Worm (Caenorhabditis elegans) whole organism, young adult: ENCODE data around the gene tag-65.

Experiments used
- C06A6.2 ChIP-seq: fragments of 200-800 bp; sonication (Bioruptor generic); conservative IDR thresholded peaks from 2 replicates; pipeline ENCODE4 v1.3.6; 2022; ENCODE audit warnings: missing genetic modification characterization, missing compliant biosample characterization
- C17E4.6 ChIP-seq: fragments of 200-800 bp; sonication (Bioruptor generic); IDR thresholded peaks from 2 replicates; pipeline ENCODE4 v1.3.6; 2022; ENCODE audit warnings: missing genetic modification reagents, missing genetic modification characterization, missing compliant biosample characterization
- F23B12.7 ChIP-seq: sonication (generic microtip); optimal IDR thresholded peaks from 2 replicates; lab custom pipeline; 2017; ENCODE audit warnings: missing genetic modification characterization, mild to moderate bottlenecking, missing compliant biosample characterization, antibody characterized with exemption, moderate library complexity; ENCODE audit not compliant: insufficient read depth
- F33H1.4 ChIP-seq: fragments of 200-800 bp; sonication (Bioruptor generic); IDR thresholded peaks from 2 replicates; pipeline ENCODE4 v1.3.6; 2022; ENCODE audit warnings: missing genetic modification reagents, missing genetic modification characterization, missing compliant biosample characterization
- F37B4.10 ChIP-seq: fragments of 200-800 bp; sonication (Bioruptor generic); IDR thresholded peaks from 2 replicates; pipeline ENCODE4 v1.3.6; 2022; ENCODE audit warnings: missing genetic modification characterization, missing compliant biosample characterization
- F39B2.1 ChIP-seq: fragments of 200-800 bp; sonication (Bioruptor generic); IDR thresholded peaks from 2 replicates; pipeline ENCODE4 v1.3.6; 2022; ENCODE audit warnings: missing genetic modification reagents, missing genetic modification characterization, missing compliant biosample characterization
- F57A8.1 ChIP-seq: fragments of 200-800 bp; sonication (Bioruptor generic); optimal IDR thresholded peaks from 2 replicates; lab custom pipeline; 2018; ENCODE audit warnings: mild to moderate bottlenecking, missing genetic modification characterization, moderate library complexity, missing compliant biosample characterization
- T07F8.4 ChIP-seq: sonication (generic microtip); optimal IDR thresholded peaks from 2 replicates; lab custom pipeline; 2016; ENCODE audit warnings: mild to moderate bottlenecking, missing genetic modification characterization, moderate library complexity, missing compliant biosample characterization
- Y53G8AR.9 ChIP-seq: fragments of 200-800 bp; sonication (Bioruptor generic); conservative IDR thresholded peaks from 2 replicates; pipeline ENCODE4 v1.3.6; 2022; ENCODE audit warnings: missing genetic modification reagents, missing genetic modification characterization, missing compliant biosample characterization
- akir-1 ChIP-seq: fragments of 200-800 bp; sonication (Bioruptor generic); optimal IDR thresholded peaks from 2 replicates; lab custom pipeline; 2018; ENCODE audit warnings: mild to moderate bottlenecking, missing genetic modification characterization, moderate library complexity, missing compliant biosample characterization
- ama-1 ChIP-seq, 3 experiments: fragments of 150-350 bp in 1 of 3; sonication (generic microtip) in 2 of 3; optimal IDR thresholded peaks; 2 replicates each; lab custom pipeline; 2014 to 2018; ENCODE audit warnings: missing biosample characterization in 2 of 3, missing genetic modification characterization in 2 of 3, missing genetic modification reagents in 2 of 3
- atf-7 ChIP-seq: sonication (generic microtip); optimal IDR thresholded peaks from 2 replicates; lab custom pipeline; 2017; ENCODE audit warnings: mild to moderate bottlenecking, missing genetic modification characterization, missing compliant biosample characterization
- athp-1 ChIP-seq: sonication (generic microtip); optimal IDR thresholded peaks from 2 replicates; lab custom pipeline; 2017; ENCODE audit warnings: mild to moderate bottlenecking, missing genetic modification characterization, missing compliant biosample characterization
- attf-6 ChIP-seq: fragments of 200-800 bp; sonication (Bioruptor generic); IDR thresholded peaks from 2 replicates; pipeline ENCODE4 v1.3.6; 2022; ENCODE audit warnings: missing genetic modification reagents, missing genetic modification characterization, missing compliant biosample characterization
- ccch-3 ChIP-seq: fragments of 200-800 bp; sonication (Bioruptor generic); optimal IDR thresholded peaks from 2 replicates; lab custom pipeline; 2018; ENCODE audit warnings: mild to moderate bottlenecking, missing genetic modification characterization, missing compliant biosample characterization
- cebp-2 ChIP-seq: fragments of 200-800 bp; sonication (Bioruptor generic); IDR thresholded peaks from 2 replicates; pipeline ENCODE4 v1.3.6; 2022; ENCODE audit warnings: missing genetic modification characterization, missing compliant biosample characterization
- ceh-27 ChIP-seq: fragments of 200-800 bp; sonication (Bioruptor generic); optimal IDR thresholded peaks from 2 replicates; lab custom pipeline; 2018; ENCODE audit warnings: mild to moderate bottlenecking, missing genetic modification characterization, moderate library complexity, missing compliant biosample characterization
- ceh-58 ChIP-seq: fragments of 200-800 bp; sonication (Bioruptor generic); IDR thresholded peaks from 2 replicates; pipeline ENCODE4 v1.3.6; 2022; ENCODE audit warnings: missing genetic modification characterization, missing compliant biosample characterization
- ceh-79 ChIP-seq: sonication (generic microtip); optimal IDR thresholded peaks from 2 replicates; lab custom pipeline; 2017; ENCODE audit warnings: mild to moderate bottlenecking, missing genetic modification characterization, missing compliant biosample characterization
- dpff-1 ChIP-seq: sonication (generic microtip); optimal IDR thresholded peaks from 2 replicates; lab custom pipeline; 2017; ENCODE audit warnings: mild to moderate bottlenecking, missing genetic modification characterization, missing compliant biosample characterization
- hmg-1.2 ChIP-seq: fragments of 200-800 bp; sonication (Bioruptor generic); IDR thresholded peaks from 2 replicates; pipeline ENCODE4 v1.3.6; 2022; ENCODE audit warnings: missing genetic modification reagents, missing genetic modification characterization, missing compliant biosample characterization
- hrde-1 ChIP-seq: sonication (generic microtip); optimal IDR thresholded peaks from 2 replicates; lab custom pipeline; 2016; ENCODE audit warnings: missing genetic modification characterization, mild to moderate bottlenecking, missing compliant biosample characterization, moderate library complexity, missing genotype, missing genetic modification reagents, borderline replicate concordance
- let-526 ChIP-seq: fragments of 200-800 bp; sonication (Bioruptor generic); IDR thresholded peaks from 2 replicates; pipeline ENCODE4 v1.3.6; 2022; ENCODE audit warnings: missing genetic modification reagents, missing genetic modification characterization, missing compliant biosample characterization
- lin-26 ChIP-seq: fragments of 200-800 bp; sonication (Bioruptor generic); IDR thresholded peaks from 2 replicates; pipeline ENCODE4 v1.3.6; 2022; ENCODE audit warnings: missing genetic modification reagents, missing genetic modification characterization, missing compliant biosample characterization
- lin-35 ChIP-seq, 3 experiments: fragments of 150-350 bp in 2 of 3; sonication (generic microtip) in 1 of 3; optimal IDR thresholded peaks; 2 replicates each; lab custom pipeline; 2014 to 2018; ENCODE audit warnings: missing biosample characterization in 3 of 3, missing genetic modification characterization in 3 of 3, missing genetic modification reagents in 3 of 3
- lin-54 ChIP-seq: fragments of 200-800 bp; sonication (Bioruptor generic); optimal IDR thresholded peaks from 2 replicates; lab custom pipeline; 2018; ENCODE audit warnings: mild to moderate bottlenecking, missing genetic modification characterization, missing compliant biosample characterization
- lir-1 ChIP-seq: fragments of 200-800 bp; sonication (Bioruptor generic); conservative IDR thresholded peaks from 2 replicates; pipeline ENCODE4 v1.3.6; 2022; ENCODE audit warnings: missing genetic modification reagents, missing genetic modification characterization, missing compliant biosample characterization
- madf-6 ChIP-seq: fragments of 200-800 bp; sonication (Bioruptor generic); IDR thresholded peaks from 2 replicates; pipeline ENCODE4 v1.3.6; 2022; ENCODE audit warnings: missing genetic modification reagents, missing genetic modification characterization, missing compliant biosample characterization
- nfyb-1 ChIP-seq: fragments of 200-800 bp; sonication (Bioruptor generic); IDR thresholded peaks from 2 replicates; pipeline ENCODE4 v1.3.6; 2022; ENCODE audit warnings: missing genetic modification reagents, missing genetic modification characterization, missing compliant biosample characterization
- nhr-27 ChIP-seq: fragments of 200-800 bp; sonication (Bioruptor generic); optimal IDR thresholded peaks from 2 replicates; lab custom pipeline; 2018; ENCODE audit warnings: mild to moderate bottlenecking, missing genetic modification characterization, moderate library complexity, missing compliant biosample characterization
- nhr-80 ChIP-seq: sonication (generic microtip); optimal IDR thresholded peaks from 2 replicates; lab custom pipeline; 2016; ENCODE audit warnings: missing genetic modification characterization, missing compliant biosample characterization
- pbrm-1 ChIP-seq: fragments of 200-800 bp; sonication (Bioruptor generic); IDR thresholded peaks from 2 replicates; pipeline ENCODE4 v1.3.6; 2022; ENCODE audit warnings: missing genetic modification reagents, missing genetic modification characterization, missing compliant biosample characterization
- repo-1 ChIP-seq: sonication (generic microtip); optimal IDR thresholded peaks from 2 replicates; lab custom pipeline; 2017; ENCODE audit warnings: mild to moderate bottlenecking, missing genetic modification characterization, missing compliant biosample characterization
- sdz-38 ChIP-seq: sonication (generic microtip); optimal IDR thresholded peaks from 2 replicates; lab custom pipeline; 2016; ENCODE audit warnings: missing genotype, missing genetic modification characterization, missing compliant biosample characterization
- snpc-1.1 ChIP-seq: sonication (generic microtip); optimal IDR thresholded peaks from 2 replicates; lab custom pipeline; 2017; ENCODE audit warnings: missing genetic modification characterization, mild to moderate bottlenecking, missing compliant biosample characterization, antibody characterized with exemption, moderate library complexity, missing genotype, missing genetic modification reagents; ENCODE audit not compliant: insufficient read depth
- zfh-2 ChIP-seq: fragments of 200-800 bp; sonication (Bioruptor generic); conservative IDR thresholded peaks from 2 replicates; pipeline ENCODE4 v1.3.6; 2022; ENCODE audit warnings: missing genetic modification reagents, missing genetic modification characterization, missing compliant biosample characterization
- zim-3 ChIP-seq: sonication (generic microtip); optimal IDR thresholded peaks from 2 replicates; lab custom pipeline; 2017; ENCODE audit warnings: mild to moderate bottlenecking, missing genetic modification characterization, moderate library complexity, missing compliant biosample characterization
- ztf-18 ChIP-seq: sonication (generic microtip); optimal IDR thresholded peaks from 2 replicates; lab custom pipeline; 2016; ENCODE audit warnings: missing genotype, mild to moderate bottlenecking, missing genetic modification characterization, missing compliant biosample characterization

Gene tag-65

ce11 chrV:13654394-13654792 lies 24.0 kb downstream of the tag-65 start (continued):
- TF ChIP-seq madf-6 (GFP tag; lab: Robert Waterston, UW) (no peak), C06A6.2 (GFP tag; lab: Robert Waterston, UW) (no peak), lir-1 (GFP tag; lab: Robert Waterston, UW) (no peak)

DNA sequence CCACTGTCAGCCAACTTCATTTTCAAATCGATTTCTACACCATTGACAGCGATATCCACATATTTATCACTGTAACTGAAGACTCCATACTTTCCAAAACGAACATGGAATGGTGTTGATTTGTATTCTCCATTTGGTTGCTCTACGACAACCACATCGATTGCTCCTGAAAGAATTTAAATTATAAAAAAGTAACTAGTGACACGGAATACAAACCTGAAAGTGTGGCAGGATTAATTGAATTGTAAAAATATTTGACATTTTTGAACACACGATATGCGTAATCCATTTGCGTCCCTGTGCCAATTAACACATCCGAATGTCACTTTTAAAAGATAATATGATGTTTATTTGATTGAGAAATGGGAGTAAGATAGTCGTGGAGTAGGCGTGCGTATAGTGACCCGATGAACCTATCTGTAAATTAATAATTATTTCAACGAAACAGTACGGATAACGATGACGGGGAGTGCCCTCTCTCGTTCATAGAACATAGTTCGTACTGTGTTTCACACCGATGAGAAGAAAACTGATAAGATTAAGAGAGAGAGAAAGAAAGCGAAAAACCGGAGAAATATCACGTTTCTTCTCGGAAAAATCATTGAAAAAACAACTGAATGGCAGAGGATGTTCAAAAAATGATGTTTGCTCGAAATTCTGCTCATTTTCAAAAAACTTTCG lies 24.5 kb downstream of the tag-65 start, which contains the start of gene lpin-1:
lpin-1 (minus strand) TSS at position 417 of the 681 bp plus-strand sequence.
- TF ChIP-seq lin-35 (GFP tag; optimal IDR thresholded peaks at IDR 0.05; lab: Kevin White, UChicago) (peak in 1 of 3 experiments; percentile 46), nfyb-1 (GFP tag; lab: Robert Waterston, UW) (0 out of 2 replicates have a peak, but pooled peaks have one; percentile 7), nhr-80 (tag; lab: Kevin White, UChicago) (peak; percentile 70), C17E4.6 (GFP tag; lab: Robert Waterston, UW) (0 out of 2 replicates have a peak, but pooled peaks have one; percentile 12), Y53G8AR.9 (0 out of 2 replicates have a peak, but pooled peaks have one; percentile 12), akir-1 (GFP tag; lab: Kevin White, UChicago) (no peak), athp-1 (tag; lab: Kevin White, UChicago) (no peak), hrde-1 (tag; lab: Kevin White, UChicago) (no peak), ceh-79 (tag; lab: Kevin White, UChicago) (peak; percentile 29), ama-1 (optimal IDR thresholded peaks at IDR 0.05; lab: Kevin White, UChicago) (no peak), ama-1 (GFP tag; optimal IDR thresholded peaks at IDR 0.05; lab: Kevin White, UChicago) (peak in 1 of 2 experiments; percentile 19), lin-54 (no peak), sdz-38 (tag; lab: Kevin White, UChicago) (no peak), F23B12.7 (no peak)

ce11 chrV:13652322-13652721 lies 26.1 kb downstream of the tag-65 start:
- no peak for TF ChIP-seq T07F8.4 (tag; lab: Kevin White, UChicago)
- TF ChIP-seq F37B4.10, result 0 out of 2 replicates have a peak, but pooled peaks have one; percentile 77
- TF ChIP-seq zim-3 (tag; lab: Kevin White, UChicago), result no peak
- 0 out of 2 replicates have a peak, but pooled peaks have one; percentile 17 for TF ChIP-seq attf-6 (GFP tag; lab: Robert Waterston, UW)
- TF ChIP-seq pbrm-1 (GFP tag; lab: Robert Waterston, UW), result no peak

DNA sequence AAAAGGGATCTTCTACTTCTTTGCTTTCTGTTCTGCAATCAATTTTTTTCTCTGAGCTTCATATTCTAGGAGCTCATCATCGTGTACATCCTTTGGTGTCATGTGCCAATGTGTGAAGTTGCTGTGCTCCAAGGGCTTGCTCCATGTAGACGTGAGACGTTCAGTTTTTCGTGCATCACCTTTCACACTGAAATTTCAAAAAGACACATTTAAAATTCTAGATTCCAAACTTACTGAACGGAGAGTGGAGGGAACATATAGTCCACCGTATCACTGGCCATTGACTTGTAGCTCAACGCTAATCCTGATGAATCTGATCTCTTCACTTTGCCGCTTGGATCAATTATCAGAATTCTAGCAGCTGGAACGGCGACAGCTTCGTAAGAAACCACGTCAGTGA lies 27.6 kb downstream of the tag-65 start:
- TF ChIP-seq nhr-27 (tag; lab: Kevin White, UChicago) (no peak), ceh-58 (GFP tag; lab: Robert Waterston, UW) (no peak), F57A8.1 (GFP tag; lab: Kevin White, UChicago) (no peak), cebp-2 (no peak), ceh-27 (GFP tag; lab: Kevin White, UChicago) (no peak), C06A6.2 (GFP tag; lab: Robert Waterston, UW) (0 out of 2 replicates have a peak, but pooled peaks have one; percentile 32), snpc-1.1 (tag; lab: Kevin White, UChicago) (no peak), repo-1 (tag; lab: Kevin White, UChicago) (peak; percentile 23)
- TF ChIP-seq, all 124 proteins: peak for 2

ce11 chrV:13649730-13650349 lies 28.5 kb downstream of the tag-65 start, which contains the start of gene H37A05.4:
H37A05.4 (minus strand) TSS chrV:13649780.
- TF ChIP-seq ccch-3 (GFP tag; lab: Kevin White, UChicago) (no peak), ztf-18 (tag; lab: Kevin White, UChicago) (peak; percentile 13), dpff-1 (tag; lab: Kevin White, UChicago) (peak; percentile 90), akir-1 (GFP tag; lab: Kevin White, UChicago) (no peak), pbrm-1 (GFP tag; lab: Robert Waterston, UW) (no peak; the same call in 1 of the 2 replicates), F39B2.1 (GFP tag; lab: Robert Waterston, UW) (no peak), lin-26 (GFP tag; lab: Robert Waterston, UW) (peak; percentile 54), let-526 (GFP tag; lab: Robert Waterston, UW) (0 out of 2 replicates have a peak, but pooled peaks have one; percentile 13), hmg-1.2 (GFP tag; lab: Robert Waterston, UW) (peak; percentile 52), zfh-2 (GFP tag; lab: Robert Waterston, UW) (0 out of 2 replicates have a peak, but pooled peaks have one; percentile 20), F33H1.4 (0 out of 2 replicates have a peak, but pooled peaks have one; percentile 11), nhr-80 (tag; lab: Kevin White, UChicago) (peak; percentile 63), ceh-58 (GFP tag; lab: Robert Waterston, UW) (no peak), atf-7 (tag; lab: Kevin White, UChicago) (peak; percentile 72)
